Fruit fly (Drosophila melanogaster) whole organism: Measurements from ENCODE around the gene CG17124.

Experiments used
- CG8478 ChIP-seq: fragments of >200 bp; optimal IDR thresholded peaks from 2 replicates; lab custom pipeline; 2018; ENCODE audit warnings: inconsistent platforms
- Dll ChIP-seq: fragments of >200 bp; optimal IDR thresholded peaks from 2 replicates; lab custom pipeline; 2017
- pan ChIP-seq: fragments of >200 bp; optimal IDR thresholded peaks from 2 replicates; lab custom pipeline; 2017
- psq ChIP-seq: fragments of >200 bp; optimal IDR thresholded peaks from 2 replicates; lab custom pipeline; 2017
- usp ChIP-seq: fragments of >200 bp; optimal IDR thresholded peaks from 2 replicates; lab custom pipeline; 2017; ENCODE audit warnings: missing biosample characterization, missing genetic modification characterization, mixed read lengths

dm6 chr2L:10800877-10801719 is 45.0 kb upstream of the CG17124 start, which contains the start of gene CG31869:
- no peak for TF ChIP-seq CG8478 (lab: Kevin White, UChicago)
- TF ChIP-seq usp (GFP tag; lab: Kevin White, UChicago), result no peak
- peak; percentile 33 for TF ChIP-seq Dll (lab: Kevin White, UChicago)
- TF ChIP-seq psq (lab: Kevin White, UChicago), result no peak
- no peak for TF ChIP-seq pan (lab: Kevin White, UChicago)
